Fruit fly (Drosophila melanogaster) whole organism, embryonic: ENCODE measurements around the gene CG14778.
A peak's percentile ranks its signal among the peaks of the same experiment; 100 is the strongest.

Source experiments
- ATbp ChIP-seq: fragments of 200-800 bp; sonication (Bioruptor generic); optimal IDR thresholded peaks from 2 replicates; lab custom pipeline; 2017; ENCODE audit warnings: missing biosample characterization, mild to moderate bottlenecking, missing genetic modification characterization, missing genetic modification reagents
- CG11085 ChIP-seq: fragments of 200-800 bp; sonication (Bioruptor generic); IDR thresholded peaks from 2 replicates; pipeline ENCODE4 v1.3.6; 2022; ENCODE audit warnings: missing biosample characterization, missing genetic modification characterization
- CG12155 ChIP-seq: fragments of 200-800 bp; sonication (Bioruptor generic); optimal IDR thresholded peaks from 3 replicates; lab custom pipeline; 2016; ENCODE audit warnings: missing biosample characterization, missing genetic modification characterization
- CG16863 ChIP-seq: fragments of 200-800 bp; sonication (Bioruptor generic); optimal IDR thresholded peaks from 3 replicates; lab custom pipeline; 2016; ENCODE audit warnings: missing biosample characterization, missing genetic modification characterization
- CG17328 ChIP-seq: fragments of 200-800 bp; sonication (Bioruptor generic); IDR thresholded peaks from 2 replicates; pipeline ENCODE4 v1.3.6; 2022; ENCODE audit warnings: missing biosample characterization, missing genetic modification characterization
- CG17912 ChIP-seq: fragments of 200-800 bp; sonication (Bioruptor generic); optimal IDR thresholded peaks from 2 replicates; lab custom pipeline; 2018; ENCODE audit warnings: missing biosample characterization, mild to moderate bottlenecking, missing genetic modification characterization
- CG31441 ChIP-seq: fragments of 200-800 bp; sonication (Bioruptor generic); IDR thresholded peaks from 2 replicates; pipeline ENCODE4 v1.3.6; 2022; ENCODE audit warnings: missing biosample characterization, missing genetic modification characterization
- CG32532 ChIP-seq: fragments of 200-800 bp; sonication (Bioruptor generic); IDR thresholded peaks from 2 replicates; pipeline ENCODE4 v1.3.6; 2022; ENCODE audit warnings: missing biosample characterization, missing genetic modification characterization
- CG3281 ChIP-seq: fragments of 200-800 bp; sonication (Bioruptor generic); optimal IDR thresholded peaks from 3 replicates; lab custom pipeline; 2017; ENCODE audit warnings: missing biosample characterization, mild to moderate bottlenecking, missing genetic modification characterization
- CG8290 ChIP-seq, 3 experiments: fragments of 200-800 bp; sonication (Bioruptor generic); optimal IDR thresholded peaks; 2 replicates each; lab custom pipeline; 2016 to 2019; ENCODE audit warnings: missing biosample characterization in 3 of 3, missing genetic modification characterization in 3 of 3, mild to moderate bottlenecking in 2 of 3, moderate library complexity in 1 of 3
- CG9215 ChIP-seq: fragments of 200-800 bp; sonication (Bioruptor generic); IDR thresholded peaks from 2 replicates; pipeline ENCODE4 v1.3.6; 2022; ENCODE audit warnings: missing biosample characterization, missing genetic modification characterization
- CG9797 ChIP-seq: fragments of 200-800 bp; sonication (Bioruptor generic); optimal IDR thresholded peaks from 3 replicates; lab custom pipeline; 2018; ENCODE audit warnings: missing biosample characterization, mild to moderate bottlenecking, missing genetic modification characterization
- CG9932 ChIP-seq: fragments of 200-800 bp; sonication (Bioruptor generic); IDR thresholded peaks from 2 replicates; pipeline ENCODE4 v1.3.6; 2022; ENCODE audit warnings: missing biosample characterization, missing genetic modification characterization
- CTCF ChIP-seq: fragments of 200-800 bp; sonication (Bioruptor generic); optimal IDR thresholded peaks from 2 replicates; lab custom pipeline; 2017; ENCODE audit warnings: missing biosample characterization, mild to moderate bottlenecking, missing genetic modification characterization, moderate library complexity
- Dbx ChIP-seq: fragments of 200-800 bp; sonication (Bioruptor generic); IDR thresholded peaks from 3 replicates; pipeline ENCODE4 v1.3.6; 2022; ENCODE audit warnings: missing biosample characterization, missing genetic modification characterization
- Elba2 ChIP-seq: fragments of 200-800 bp; sonication (Bioruptor generic); optimal IDR thresholded peaks from 3 replicates; lab custom pipeline; 2016; ENCODE audit warnings: missing biosample characterization, missing genetic modification characterization
- Gug ChIP-seq: fragments of 200-800 bp; sonication (Bioruptor generic); IDR thresholded peaks from 4 replicates; pipeline ENCODE4 v1.3.6; 2022; ENCODE audit warnings: missing biosample characterization, missing genetic modification characterization
- HLH4C ChIP-seq: fragments of 200-800 bp; sonication (Bioruptor generic); IDR thresholded peaks from 3 replicates; pipeline ENCODE4 v1.3.6; 2022; ENCODE audit warnings: missing biosample characterization, missing genetic modification characterization; ENCODE audit not compliant: partially characterized antibody
- Nf-YB ChIP-seq: fragments of 200-800 bp; sonication (Bioruptor generic); optimal IDR thresholded peaks from 3 replicates; lab custom pipeline; 2019; ENCODE audit warnings: missing biosample characterization, mild to moderate bottlenecking, missing genetic modification characterization, moderate library complexity
- Oli ChIP-seq: fragments of 200-800 bp; sonication (Bioruptor generic); optimal IDR thresholded peaks from 2 replicates; lab custom pipeline; 2018; ENCODE audit warnings: missing biosample characterization, mild to moderate bottlenecking, missing genetic modification characterization, moderate library complexity
- Pdp1 ChIP-seq, 2 experiments: fragments of 200-800 bp; sonication (Bioruptor generic); optimal IDR thresholded peaks; 3 replicates each; lab custom pipeline; 2016; ENCODE audit warnings: missing biosample characterization in 2 of 2, missing genetic modification characterization in 2 of 2, mild to moderate bottlenecking in 1 of 2, moderate library complexity in 1 of 2
- Ravus ChIP-seq: fragments of 200-800 bp; sonication (Bioruptor generic); IDR thresholded peaks from 2 replicates; pipeline ENCODE4 v1.3.6; 2022; ENCODE audit warnings: missing biosample characterization, missing genetic modification characterization
- Rfx ChIP-seq: fragments of 200-800 bp; sonication (Bioruptor generic); IDR thresholded peaks from 2 replicates; pipeline ENCODE4 v1.3.6; 2022; ENCODE audit warnings: missing biosample characterization, missing genetic modification characterization
- TFAM ChIP-seq: fragments of 200-800 bp; sonication (Bioruptor generic); optimal IDR thresholded peaks from 2 replicates; lab custom pipeline; 2017; ENCODE audit warnings: missing biosample characterization, missing genetic modification characterization, inconsistent platforms
- ato ChIP-seq: fragments of 200-800 bp; sonication (Bioruptor generic); IDR thresholded peaks from 2 replicates; pipeline ENCODE4 v1.3.6; 2022; ENCODE audit warnings: missing biosample characterization, missing genetic modification characterization; ENCODE audit not compliant: partially characterized antibody
- az2 ChIP-seq: fragments of 200-800 bp; sonication (Bioruptor generic); optimal IDR thresholded peaks from 3 replicates; lab custom pipeline; 2016; ENCODE audit warnings: missing biosample characterization, missing genetic modification characterization
- bbx ChIP-seq: fragments of 200-800 bp; sonication (Bioruptor generic); IDR thresholded peaks from 2 replicates; pipeline ENCODE4 v1.3.6; 2022; ENCODE audit warnings: missing biosample characterization, missing genetic modification characterization; ENCODE audit not compliant: partially characterized antibody
- cas ChIP-seq: fragments of 200-800 bp; sonication (Bioruptor generic); IDR thresholded peaks from 2 replicates; pipeline ENCODE4 v1.3.6; 2022; ENCODE audit warnings: missing biosample characterization, missing genetic modification characterization
- caup ChIP-seq: fragments of 200-800 bp; sonication (Bioruptor generic); optimal IDR thresholded peaks from 3 replicates; lab custom pipeline; 2017; ENCODE audit warnings: missing biosample characterization, mild to moderate bottlenecking, missing genetic modification characterization, moderate library complexity; ENCODE audit not compliant: severe bottlenecking
- crol ChIP-seq: fragments of 200-800 bp; sonication (Bioruptor generic); IDR thresholded peaks from 2 replicates; pipeline ENCODE4 v1.3.6; 2022; ENCODE audit warnings: missing biosample characterization, missing genetic modification characterization
- danr ChIP-seq: fragments of 200-800 bp; sonication (Bioruptor generic); IDR thresholded peaks from 2 replicates; pipeline ENCODE4 v1.3.6; 2022; ENCODE audit warnings: missing biosample characterization, missing genetic modification characterization
- exex ChIP-seq: fragments of 200-800 bp; sonication (Bioruptor generic); optimal IDR thresholded peaks from 4 replicates; lab custom pipeline; 2018; ENCODE audit warnings: missing biosample characterization, mild to moderate bottlenecking, missing genetic modification characterization, moderate library complexity
- kah ChIP-seq: fragments of 200-800 bp; sonication (Bioruptor generic); optimal IDR thresholded peaks from 2 replicates; lab custom pipeline; 2018; ENCODE audit warnings: missing biosample characterization, mild to moderate bottlenecking, missing genetic modification characterization
- kni ChIP-seq: fragments of 200-800 bp; sonication (Bioruptor generic); optimal IDR thresholded peaks from 3 replicates; lab custom pipeline; 2017; ENCODE audit warnings: mild to moderate bottlenecking, missing biosample characterization, missing genetic modification reagents, missing genetic modification characterization
- mirr ChIP-seq: fragments of 200-800 bp; sonication (Bioruptor generic); optimal IDR thresholded peaks from 3 replicates; lab custom pipeline; 2018; ENCODE audit warnings: missing biosample characterization, mild to moderate bottlenecking, missing genetic modification characterization
- oc ChIP-seq: fragments of 200-800 bp; sonication (Bioruptor generic); optimal IDR thresholded peaks from 2 replicates; lab custom pipeline; 2018; ENCODE audit warnings: missing biosample characterization, mild to moderate bottlenecking, missing genetic modification characterization, moderate library complexity
- pb ChIP-seq: fragments of 200-800 bp; sonication (Bioruptor generic); optimal IDR thresholded peaks from 3 replicates; lab custom pipeline; 2016; ENCODE audit warnings: missing biosample characterization, missing genetic modification characterization
- pfk ChIP-seq: fragments of 200-800 bp; sonication (Bioruptor generic); optimal IDR thresholded peaks from 2 replicates; lab custom pipeline; 2018; ENCODE audit warnings: missing biosample characterization, mild to moderate bottlenecking, missing genetic modification characterization, moderate library complexity
- scrt ChIP-seq: fragments of 200-800 bp; sonication (Bioruptor generic); optimal IDR thresholded peaks from 2 replicates; lab custom pipeline; 2018; ENCODE audit warnings: missing biosample characterization, mild to moderate bottlenecking, missing genetic modification characterization, moderate library complexity
- sd ChIP-seq: fragments of 200-800 bp; sonication (Bioruptor generic); optimal IDR thresholded peaks from 3 replicates; lab custom pipeline; 2018; ENCODE audit warnings: missing biosample characterization, mild to moderate bottlenecking, missing genetic modification characterization, moderate library complexity
- sens ChIP-seq: fragments of 200-800 bp; sonication (Bioruptor generic); peaks from one replicate; lab custom pipeline; 2016; ENCODE audit warnings: missing biosample characterization, missing genetic modification characterization
- sens-2 ChIP-seq: fragments of 200-800 bp; sonication (Bioruptor generic); IDR thresholded peaks from 2 replicates; pipeline ENCODE4 v1.3.6; 2022; ENCODE audit warnings: missing biosample characterization, missing genetic modification characterization
- tap ChIP-seq: fragments of 200-800 bp; optimal IDR thresholded peaks from 3 replicates; lab custom pipeline; 2019; ENCODE audit warnings: missing biosample characterization, mild to moderate bottlenecking, missing genetic modification characterization, moderate library complexity
- tll ChIP-seq, 2 experiments: fragments of 200-800 bp in 1 of 2; fragments of >200 bp in 1 of 2; sonication (Bioruptor generic) in 1 of 2; optimal IDR thresholded peaks; 2 replicates each; lab custom pipeline; 2017 to 2019; ENCODE audit warnings: missing biosample characterization in 2 of 2, missing genetic modification characterization in 2 of 2, mild to moderate bottlenecking in 1 of 2, moderate library complexity in 1 of 2
- tup ChIP-seq: fragments of 200-800 bp; sonication (Bioruptor generic); optimal IDR thresholded peaks from 2 replicates; lab custom pipeline; 2016; ENCODE audit warnings: missing biosample characterization, mild to moderate bottlenecking, missing genetic modification characterization, moderate library complexity
- vvl ChIP-seq: fragments of 200-800 bp; sonication (Bioruptor generic); IDR thresholded peaks from 2 replicates; pipeline ENCODE4 v1.3.6; 2022; ENCODE audit warnings: missing biosample characterization, missing genetic modification characterization
- wek ChIP-seq: fragments of 200-800 bp; sonication (Bioruptor generic); optimal IDR thresholded peaks from 3 replicates; lab custom pipeline; 2018; ENCODE audit warnings: missing biosample characterization, mild to moderate bottlenecking, missing genetic modification characterization, moderate library complexity
- wor ChIP-seq: fragments of 200-800 bp; sonication (Bioruptor generic); IDR thresholded peaks from 2 replicates; pipeline ENCODE4 v1.3.6; 2022; ENCODE audit warnings: missing biosample characterization, missing genetic modification characterization
- zen ChIP-seq: fragments of 200-800 bp; sonication (Bioruptor generic); optimal IDR thresholded peaks from 3 replicates; lab custom pipeline; 2018; ENCODE audit warnings: missing biosample characterization, mild to moderate bottlenecking, missing genetic modification characterization, moderate library complexity

Gene CG14778

DNA sequence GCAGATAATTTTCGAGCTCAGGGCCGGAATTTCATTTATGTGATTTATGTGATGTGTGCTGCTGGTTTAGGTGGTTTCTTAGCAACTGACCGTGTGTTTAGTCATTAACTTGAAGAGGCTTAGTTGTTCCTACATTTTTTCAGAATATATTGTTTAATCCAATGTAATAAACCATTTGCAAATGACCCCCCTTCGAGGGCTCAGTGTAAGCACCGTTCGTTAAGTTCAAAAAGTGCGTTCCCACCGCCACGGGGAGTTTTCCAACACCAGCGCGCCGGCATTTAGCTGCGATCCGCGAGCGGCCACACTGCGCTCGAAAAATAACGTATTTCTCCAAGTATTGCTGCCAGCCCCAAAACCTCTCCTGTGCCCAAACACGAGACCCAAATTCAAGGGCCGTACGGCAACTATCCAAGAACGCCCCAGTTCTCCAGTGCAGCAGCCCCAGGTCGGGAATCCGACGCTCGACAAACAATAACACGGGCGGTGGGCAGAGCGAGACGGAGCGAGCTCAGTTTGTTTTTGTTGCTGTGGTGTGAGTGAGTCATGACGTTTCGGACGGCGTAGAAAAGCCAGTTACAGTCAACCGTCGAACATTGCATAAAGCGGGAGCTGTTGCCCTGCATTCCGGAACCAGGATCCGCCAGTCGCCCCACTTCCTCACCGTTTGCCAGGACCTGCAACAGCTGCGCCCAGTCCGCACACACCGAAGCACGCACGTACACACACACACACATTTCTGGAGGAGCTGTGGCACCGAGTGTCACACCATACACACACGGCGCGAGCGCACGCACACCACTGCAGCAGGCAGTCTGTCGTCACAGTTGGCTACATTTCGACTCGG is 11.2 kb downstream of the CG14778 start, which contains the start of gene rush (continued):
- TF ChIP-seq cas (GFP tag; lab: Robert Waterston, UW) (no peak), CG9215 (GFP tag; lab: Robert Waterston, UW) (no peak), CG9797 (peak; percentile 80), mirr (no peak), Pdp1 (GFP tag; optimal IDR thresholded peaks at IDR 0.05; lab: Kevin White, UChicago) (peak in 1 of 2 experiments; percentile 36), oc (tag; lab: Kevin White, UChicago) (no peak), CG17328 (GFP tag; lab: Robert Waterston, UW) (no peak), CG31441 (peak; percentile 49), CG32532 (GFP tag; lab: Robert Waterston, UW) (peak; percentile 60), kah (no peak), kni (peak; percentile 5), CG11085 (GFP tag; lab: Robert Waterston, UW) (no peak), scrt (no peak), Oli (tag; lab: Kevin White, UChicago) (no peak), CG3281 (GFP tag; lab: Kevin White, UChicago) (no peak), tap (no peak), Ravus (no peak), CG12155 (peak; percentile 37), TFAM (GFP tag; lab: Kevin White, UChicago) (no peak), pfk (GFP tag; lab: Kevin White, UChicago) (no peak), CTCF (GFP tag; lab: Kevin White, UChicago) (no peak), wor (no peak), tup (no peak), tll (GFP tag; optimal IDR thresholded peaks at IDR 0.05; lab: Kevin White, UChicago) (no peak), sens (peak; percentile 59), az2 (GFP tag; lab: Kevin White, UChicago) (no peak), CG17912 (GFP tag; lab: Kevin White, UChicago) (no peak), CG16863 (GFP tag; lab: Kevin White, UChicago) (no peak), Nf-YB (GFP tag; lab: Kevin White, UChicago) (no peak), Dbx (GFP tag; lab: Robert Waterston, UW) (no peak; the same call in 2 of the 3 replicates), exex (tag; lab: Kevin White, UChicago) (no peak), CG8290 (GFP tag; optimal IDR thresholded peaks at IDR 0.05; lab: Kevin White, UChicago) (no peak), CG8290 (tag; optimal IDR thresholded peaks at IDR 0.05; lab: Kevin White, UChicago) (peak in 1 of 2 experiments; percentile 72), bbx (GFP tag; lab: Robert Waterston, UW) (no peak), vvl (GFP tag; lab: Robert Waterston, UW) (peak; percentile 52; the same call in 1 of the 2 replicates), CG9932 (peak; percentile 61), crol (GFP tag; lab: Robert Waterston, UW) (no peak), HLH4C (GFP tag; lab: Robert Waterston, UW) (no peak), Gug (GFP tag; lab: Robert Waterston, UW) (peak; percentile 55; the same call in 3 of the 4 replicates), danr (no peak), zen (no peak), Elba2 (GFP tag; lab: Kevin White, UChicago) (no peak), caup (GFP tag; lab: Kevin White, UChicago) (peak; percentile 3), Rfx (peak; percentile 70), pb (GFP tag; lab: Kevin White, UChicago) (no peak), sd (tag; lab: Kevin White, UChicago) (no peak), sens-2 (GFP tag; lab: Robert Waterston, UW) (no peak), ATbp (GFP tag; lab: Kevin White, UChicago) (peak; percentile 4), ato (no peak), wek (GFP tag; lab: Kevin White, UChicago) (no peak)
